Worm (Caenorhabditis elegans): ENCODE data around the gene acdh-13.

Gene acdh-13

DNA sequence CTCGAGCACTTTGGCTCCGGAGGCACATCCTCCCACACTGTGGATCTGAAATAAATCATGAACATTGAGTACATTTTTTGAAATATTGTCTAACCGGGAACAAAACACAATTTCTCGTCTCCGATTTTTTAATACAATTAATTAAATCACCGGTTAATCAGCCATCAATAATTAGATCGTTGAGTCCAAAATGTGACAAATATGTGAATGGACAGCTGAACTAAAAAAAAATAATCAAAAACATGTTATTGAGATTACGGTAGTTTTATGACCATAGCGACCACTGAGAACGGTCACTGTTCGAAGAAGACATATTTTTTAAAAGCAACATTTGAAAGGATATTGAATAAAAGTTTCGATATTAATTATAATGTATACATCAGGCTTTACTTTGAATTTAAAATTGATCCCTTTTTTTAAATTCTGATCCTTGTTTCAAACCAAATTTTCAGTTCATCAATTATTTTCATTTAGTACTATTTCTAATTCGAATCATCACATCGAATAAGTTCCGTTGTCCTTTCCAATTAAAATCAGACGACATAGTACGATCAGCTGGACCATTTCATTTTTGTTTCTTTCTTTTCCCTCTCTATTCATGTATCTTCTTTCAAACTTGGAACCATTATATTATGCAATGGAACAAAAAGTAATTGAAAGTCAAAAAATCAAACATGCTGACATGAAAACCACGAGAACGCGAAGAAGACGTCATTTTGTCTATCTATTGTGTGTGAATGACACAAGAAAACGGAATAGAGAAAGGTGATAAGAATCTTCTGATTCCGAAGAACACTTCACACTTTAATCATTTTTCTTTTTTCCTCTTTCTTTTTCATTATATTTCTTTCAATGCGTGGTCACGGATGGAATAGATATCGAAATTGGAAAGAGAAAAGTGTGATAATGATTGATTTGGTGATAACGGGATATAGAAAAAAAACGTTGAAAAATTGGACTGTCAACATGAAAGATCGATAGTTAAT, 31.7 kb upstream of the acdh-13 start (continued):
- TF ChIP-seq efl-1 (optimal IDR thresholded peaks at IDR 0.05) (no peak), efl-1 (GFP tag; optimal IDR thresholded peaks at IDR 0.05 in 1 of 2) (peak in 1 of 2 experiments; percentile 54), sup-37 (GFP tag; optimal IDR thresholded peaks at IDR 0.05) (no peak), nhr-90 (tag; optimal IDR thresholded peaks at IDR 0.05; ENCODE audit: poor library complexity) (peak; percentile 60), nhr-77 (tag; optimal IDR thresholded peaks at IDR 0.05) (no peak), dsc-1 (tag; optimal IDR thresholded peaks at IDR 0.05) (no peak), nhr-47 (tag; optimal IDR thresholded peaks at IDR 0.05) (peak; percentile 26), nhr-84 (tag; optimal IDR thresholded peaks at IDR 0.05) (no peak), C34B4.2 (tag; optimal IDR thresholded peaks at IDR 0.05) (no peak), snpc-4 (tag; optimal IDR thresholded peaks at IDR 0.05) (no peak), rnt-1 (tag; optimal IDR thresholded peaks at IDR 0.05) (no peak), hpl-2 (GFP tag; optimal IDR thresholded peaks at IDR 0.05) (no peak), tlp-1 (tag; optimal IDR thresholded peaks at IDR 0.05) (peak; percentile 61), mef-2 (tag; optimal IDR thresholded peaks at IDR 0.05) (no peak), sox-4 (tag; optimal IDR thresholded peaks at IDR 0.05) (no peak), aha-1 (tag; optimal IDR thresholded peaks at IDR 0.05) (no peak), C16A3.4 (tag; optimal IDR thresholded peaks at IDR 0.05) (peak; percentile 25), nhr-237 (tag; optimal IDR thresholded peaks at IDR 0.05) (no peak), zag-1 (tag; optimal IDR thresholded peaks at IDR 0.05) (no peak), pag-3 (tag; optimal IDR thresholded peaks at IDR 0.05; ENCODE audit: borderline replicate concordance, insufficient read depth) (no peak), irx-1 (tag; optimal IDR thresholded peaks at IDR 0.05) (no peak), unc-62 (GFP tag; optimal IDR thresholded peaks at IDR 0.05) (no peak), ets-5 (GFP tag; IDR thresholded peaks at IDR 0.05) (no peak), mep-1 (tag; optimal IDR thresholded peaks at IDR 0.05) (peak; percentile 61), egl-13 (tag; optimal IDR thresholded peaks at IDR 0.05) (no peak), mdl-1 (tag; optimal IDR thresholded peaks at IDR 0.05) (no peak), jun-1 (tag; optimal IDR thresholded peaks at IDR 0.05) (peak; percentile 70), hlh-17 (GFP tag; optimal IDR thresholded peaks at IDR 0.05; ENCODE audit: borderline replicate concordance) (no peak), swsn-7 (tag; optimal IDR thresholded peaks at IDR 0.05) (no peak), egl-27 (tag; optimal IDR thresholded peaks at IDR 0.05) (no peak), nhr-28 (tag; optimal IDR thresholded peaks at IDR 0.05) (no peak), lin-15B (tag; optimal IDR thresholded peaks at IDR 0.05) (no peak), ztf-4 (tag; optimal IDR thresholded peaks at IDR 0.05) (peak; percentile 1), fkh-8 (tag; optimal IDR thresholded peaks at IDR 0.05) (no peak), C04F5.9 (tag; optimal IDR thresholded peaks at IDR 0.05) (no peak), nhr-11 (tag; optimal IDR thresholded peaks at IDR 0.05) (no peak), ama-1 (optimal IDR thresholded peaks at IDR 0.05) (peak; percentile 28), nhr-85 (tag) (peak; percentile 90), ceh-88 (GFP tag; IDR thresholded peaks at IDR 0.05) (peak; percentile 30; the same call in 1 of the 2 replicates), pqm-1 (tag; optimal IDR thresholded peaks at IDR 0.05) (peak; percentile 60), elt-2 (tag; optimal IDR thresholded peaks at IDR 0.05) (peak; percentile 98), fkh-10 (GFP tag; optimal IDR thresholded peaks at IDR 0.05) (no peak), Y116A8C.19 (tag; optimal IDR thresholded peaks at IDR 0.05; ENCODE audit: borderline replicate concordance) (no peak), vab-15 (tag; optimal IDR thresholded peaks at IDR 0.05) (no peak), ceh-63 (GFP tag; optimal IDR thresholded peaks at IDR 0.05) (no peak), fos-1 (tag; optimal IDR thresholded peaks at IDR 0.05) (no peak), skn-1 (tag; optimal IDR thresholded peaks at IDR 0.05) (no peak), unc-130 (tag; optimal IDR thresholded peaks at IDR 0.05) (peak; percentile 29), ceh-90 (tag; optimal IDR thresholded peaks at IDR 0.05) (no peak), ceh-8 (GFP tag; optimal IDR thresholded peaks at IDR 0.05) (no peak), ceh-82 (tag; optimal IDR thresholded peaks at IDR 0.05) (no peak), zip-4 (GFP tag; optimal IDR thresholded peaks at IDR 0.05) (no peak)

Measured in whole organism, L1 larva.